Fruit fly (Drosophila melanogaster): Measurements from ENCODE around the gene JMJD6.

The JMJD6 gene

DNA sequence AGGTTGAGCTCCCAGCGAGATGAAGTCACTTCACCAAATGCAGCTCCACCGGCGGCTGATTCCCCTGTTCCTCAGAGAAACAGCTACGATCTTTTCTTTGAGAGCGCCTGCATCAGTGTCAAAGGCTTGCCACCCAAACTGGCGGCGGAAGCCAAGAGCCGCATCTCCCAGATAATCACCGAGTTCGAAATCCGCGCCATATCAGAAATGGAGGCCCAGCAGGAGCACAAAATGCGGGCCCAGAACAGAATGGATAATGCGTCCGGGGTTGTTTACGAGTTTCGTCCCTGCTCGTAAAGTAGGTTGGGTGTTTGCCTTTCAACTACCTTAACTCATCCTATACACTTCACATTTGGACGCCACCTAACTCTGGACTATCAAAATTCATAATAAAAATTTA lies 19.6 kb upstream of the JMJD6 start, which contains the start of gene Gpdh3:
Gene Gpdh3, plus strand, starts transcription at position 301 of the 400 bp plus-strand sequence.
- TF ChIP-seq psq (optimal IDR thresholded peaks at IDR 0.05) (no peak), usp (GFP tag; optimal IDR thresholded peaks at IDR 0.05) (no peak), EcR (GFP tag; optimal IDR thresholded peaks at IDR 0.05) (no peak), pan (optimal IDR thresholded peaks at IDR 0.05) (no peak), Dll (optimal IDR thresholded peaks at IDR 0.05) (no peak)

dm6 chr3R:22381077-22381476 lies 18.9 kb upstream of the JMJD6 start, which contains the start of gene CG43342:
Gene CG43342, plus strand, starts transcription at chr3R:22381340.
- TF ChIP-seq Dll (optimal IDR thresholded peaks at IDR 0.05) (no peak), EcR (GFP tag; optimal IDR thresholded peaks at IDR 0.05) (no peak), pan (optimal IDR thresholded peaks at IDR 0.05) (no peak), usp (GFP tag; optimal IDR thresholded peaks at IDR 0.05) (no peak), psq (optimal IDR thresholded peaks at IDR 0.05) (no peak), CG8478 (optimal IDR thresholded peaks at IDR 0.05) (no peak)

- TF ChIP-seq psq (optimal IDR thresholded peaks at IDR 0.05), result no peak
- TF ChIP-seq pan (optimal IDR thresholded peaks at IDR 0.05), result no peak
- no peak for TF ChIP-seq CG8478 (optimal IDR thresholded peaks at IDR 0.05)
- TF ChIP-seq EcR (GFP tag; optimal IDR thresholded peaks at IDR 0.05), result no peak
- no peak for TF ChIP-seq Dll (optimal IDR thresholded peaks at IDR 0.05)
- TF ChIP-seq usp (GFP tag; optimal IDR thresholded peaks at IDR 0.05), result no peak
Observed at dm6 chr3R:22379942-22380341, 17.8 kb upstream of the JMJD6 start, which contains the start of gene CG34149. Gene CG34149, plus strand, starts transcription at chr3R:22380128.

dm6 chr3R:22375674-22376073 lies 13.5 kb upstream of the JMJD6 start, which contains the start of gene CG18596:
Gene CG18596, plus strand, starts transcription at chr3R:22375923.
- TF ChIP-seq psq (optimal IDR thresholded peaks at IDR 0.05) (no peak), usp (GFP tag; optimal IDR thresholded peaks at IDR 0.05) (no peak), Dll (optimal IDR thresholded peaks at IDR 0.05) (no peak), pan (optimal IDR thresholded peaks at IDR 0.05) (no peak), CG8478 (optimal IDR thresholded peaks at IDR 0.05) (no peak), EcR (GFP tag; optimal IDR thresholded peaks at IDR 0.05) (no peak)

- no peak for TF ChIP-seq CG8478 (optimal IDR thresholded peaks at IDR 0.05)
- TF ChIP-seq EcR (GFP tag; optimal IDR thresholded peaks at IDR 0.05), result no peak
- TF ChIP-seq Dll (optimal IDR thresholded peaks at IDR 0.05), result no peak
- no peak for TF ChIP-seq psq (optimal IDR thresholded peaks at IDR 0.05)
- TF ChIP-seq usp (GFP tag; optimal IDR thresholded peaks at IDR 0.05), result no peak
- no peak for TF ChIP-seq pan (optimal IDR thresholded peaks at IDR 0.05)
Observed at dm6 chr3R:22372535-22372934, 10.4 kb upstream of the JMJD6 start, which contains the start of gene CG7069. Gene CG7069, plus strand, starts transcription at chr3R:22372835.

DNA sequence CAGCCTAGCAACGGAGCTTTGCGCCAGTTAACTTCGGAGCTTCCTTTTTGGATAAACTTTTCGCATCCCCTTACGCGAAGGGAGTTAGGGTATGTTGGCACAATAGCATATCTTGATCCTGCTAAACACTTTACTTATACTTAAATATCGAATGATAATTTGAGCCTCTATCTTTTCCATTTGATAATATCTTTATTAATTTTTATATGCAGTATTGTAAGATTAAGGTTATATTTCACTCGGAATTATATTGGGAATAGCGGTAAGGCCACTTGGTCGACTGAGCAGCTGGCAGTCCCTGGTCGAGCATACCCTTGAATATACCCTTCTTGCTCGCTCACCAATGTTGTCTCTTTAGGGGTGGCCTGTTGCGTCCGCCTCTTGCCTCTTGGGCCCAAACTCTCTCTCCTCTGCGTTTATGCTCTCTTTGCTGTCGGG lies 6.6 kb upstream of the JMJD6 start:
- TF ChIP-seq pan (optimal IDR thresholded peaks at IDR 0.05) (peak; percentile 72), usp (GFP tag; optimal IDR thresholded peaks at IDR 0.05) (no peak)

DNA sequence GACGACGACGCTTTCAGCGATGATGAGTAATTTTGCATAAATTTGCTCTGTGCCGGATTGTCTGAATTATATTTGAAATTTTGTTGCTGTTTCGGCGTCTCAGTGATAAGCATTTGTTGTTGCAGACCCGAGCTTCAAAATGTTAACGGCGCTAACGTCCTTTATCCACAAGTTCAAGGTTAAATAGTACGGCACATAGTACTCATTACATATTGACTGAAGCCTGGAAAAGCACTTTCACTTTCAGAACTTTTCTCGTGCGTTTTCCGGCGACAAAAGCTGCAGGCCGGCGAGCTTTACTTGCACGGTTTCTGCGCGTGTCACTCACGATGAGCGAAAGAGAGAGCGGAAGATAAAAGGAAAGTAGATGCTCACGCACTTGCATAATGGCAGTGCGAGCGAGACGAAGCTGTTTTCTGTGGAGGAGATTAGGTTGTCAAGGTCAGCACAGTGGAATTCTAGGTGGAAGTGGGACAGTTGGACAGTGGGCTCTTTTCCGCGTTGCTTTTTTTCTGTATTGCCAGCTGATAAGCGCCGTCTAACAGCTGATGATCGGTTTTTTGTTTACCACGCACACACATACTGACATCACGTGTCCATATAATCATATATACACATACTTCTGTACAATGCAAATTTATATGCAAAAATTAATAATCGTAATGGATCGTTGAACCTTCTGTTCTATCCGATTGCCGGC lies 6.1 kb upstream of the JMJD6 start:
- TF ChIP-seq CG8478 (optimal IDR thresholded peaks at IDR 0.05) (no peak), usp (GFP tag; optimal IDR thresholded peaks at IDR 0.05) (no peak), pan (optimal IDR thresholded peaks at IDR 0.05) (no peak), EcR (GFP tag; optimal IDR thresholded peaks at IDR 0.05) (no peak), psq (optimal IDR thresholded peaks at IDR 0.05) (no peak), Dll (optimal IDR thresholded peaks at IDR 0.05) (no peak)

- TF ChIP-seq CG8478 (optimal IDR thresholded peaks at IDR 0.05), result no peak
- TF ChIP-seq EcR (GFP tag; optimal IDR thresholded peaks at IDR 0.05), result no peak
- TF ChIP-seq Dll (optimal IDR thresholded peaks at IDR 0.05), result no peak
- no peak for TF ChIP-seq pan (optimal IDR thresholded peaks at IDR 0.05)
- no peak for TF ChIP-seq psq (optimal IDR thresholded peaks at IDR 0.05)
- no peak for TF ChIP-seq usp (GFP tag; optimal IDR thresholded peaks at IDR 0.05)
Observed at dm6 chr3R:22367126-22368076, 5.2 kb upstream of the JMJD6 start, which contains the start of the genes Polr3F and PyK. Gene Polr3F, minus strand, starts transcription at chr3R:22367373. Gene PyK, plus strand, starts transcription at chr3R:22367536.

DNA sequence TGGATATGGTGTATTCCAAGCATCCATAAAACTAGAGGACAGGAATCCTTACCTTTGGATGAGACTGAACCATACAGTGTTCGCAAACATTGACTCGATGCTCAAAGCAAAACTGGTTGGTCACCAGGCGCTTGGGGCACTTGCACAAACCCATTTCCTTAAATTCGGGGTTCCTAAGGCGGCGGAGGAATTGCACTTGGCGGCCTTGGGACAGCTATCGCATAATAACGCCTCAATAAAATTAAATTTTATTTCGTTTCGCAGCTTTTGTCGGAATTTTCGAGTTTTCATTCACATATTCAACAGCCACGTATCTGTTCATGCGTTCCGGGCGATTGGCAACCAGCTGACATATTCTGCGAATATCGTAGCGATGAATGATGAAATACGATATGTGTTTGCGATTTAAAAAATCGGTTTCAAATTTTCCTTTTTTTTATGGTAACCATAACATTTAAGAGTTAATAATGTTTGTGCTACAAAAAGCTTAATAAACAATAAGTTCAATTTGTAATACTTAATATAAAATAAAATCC lies 3.6 kb upstream of the JMJD6 start, which contains the start of gene CG5382:
Gene CG5382, minus strand, starts transcription at position 324 of the 536 bp plus-strand sequence.
- TF ChIP-seq EcR (GFP tag; optimal IDR thresholded peaks at IDR 0.05), result no peak
- TF ChIP-seq pan (optimal IDR thresholded peaks at IDR 0.05), result no peak
- no peak for TF ChIP-seq CG8478 (optimal IDR thresholded peaks at IDR 0.05)
- no peak for TF ChIP-seq usp (GFP tag; optimal IDR thresholded peaks at IDR 0.05)
- TF ChIP-seq Dll (optimal IDR thresholded peaks at IDR 0.05), result no peak

dm6 chr3R:22358810-22359209 lies 3.4 kb downstream of the JMJD6 start:
- TF ChIP-seq EcR (GFP tag; optimal IDR thresholded peaks at IDR 0.05) (no peak), usp (GFP tag; optimal IDR thresholded peaks at IDR 0.05) (no peak)

- TF ChIP-seq Dll (optimal IDR thresholded peaks at IDR 0.05), result no peak
- no peak for TF ChIP-seq usp (GFP tag; optimal IDR thresholded peaks at IDR 0.05)
- no peak for TF ChIP-seq pan (optimal IDR thresholded peaks at IDR 0.05)
- no peak for TF ChIP-seq psq (optimal IDR thresholded peaks at IDR 0.05)
- TF ChIP-seq EcR (GFP tag; optimal IDR thresholded peaks at IDR 0.05), result no peak
- TF ChIP-seq CG8478 (optimal IDR thresholded peaks at IDR 0.05), result no peak
Observed at dm6 chr3R:22357942-22358341, 4.2 kb downstream of the JMJD6 start.
